Worm (Caenorhabditis elegans) whole organism, midembryonic: Measurements from ENCODE around the gene C13C4.6.

Source experiments
- T22C8.4 ChIP-seq: fragments of 200-800 bp; sonication (Bioruptor generic); IDR thresholded peaks from 2 replicates; pipeline ENCODE4 v1.3.6; 2022; ENCODE audit warnings: missing genetic modification characterization, missing compliant biosample characterization
- cog-1 ChIP-seq: sonication (generic microtip); optimal IDR thresholded peaks from 2 replicates; lab custom pipeline; 2016; ENCODE audit warnings: missing genetic modification characterization, missing compliant biosample characterization
- flt-1 ChIP-seq: fragments of 200-800 bp; sonication (Bioruptor generic); IDR thresholded peaks from 2 replicates; pipeline ENCODE4 v1.3.6; 2022; ENCODE audit warnings: missing genetic modification characterization, missing compliant biosample characterization
- klf-2 ChIP-seq: fragments of 200-800 bp; sonication (Bioruptor generic); conservative IDR thresholded peaks from 2 replicates; pipeline ENCODE4 v1.3.6; 2022; ENCODE audit warnings: missing genetic modification reagents, missing genetic modification characterization, missing compliant biosample characterization
- med-1 ChIP-seq: sonication (generic microtip); optimal IDR thresholded peaks from 2 replicates; lab custom pipeline; 2017; ENCODE audit warnings: missing genetic modification characterization, mild to moderate bottlenecking, missing compliant biosample characterization, antibody characterized with exemption, missing genetic modification reagents; ENCODE audit not compliant: insufficient read depth
- ref-1 ChIP-seq: fragments of 200-800 bp; sonication (Bioruptor generic); conservative IDR thresholded peaks from 2 replicates; pipeline ENCODE4 v1.3.6; 2022; ENCODE audit warnings: missing genetic modification reagents, missing genetic modification characterization, missing compliant biosample characterization
- tab-1 ChIP-seq: fragments of 200-800 bp; sonication (Bioruptor generic); IDR thresholded peaks from 2 replicates; pipeline ENCODE4 v1.3.6; 2022; ENCODE audit warnings: missing genetic modification characterization, missing compliant biosample characterization
- ztf-23 ChIP-seq: fragments of 200-800 bp; sonication (Bioruptor generic); IDR thresholded peaks from 2 replicates; pipeline ENCODE4 v1.3.6; 2022; ENCODE audit warnings: missing genetic modification reagents, missing genetic modification characterization, missing compliant biosample characterization
- ztf-29 ChIP-seq: fragments of 200-800 bp; sonication (Bioruptor generic); IDR thresholded peaks from 2 replicates; pipeline ENCODE4 v1.3.6; 2022; ENCODE audit warnings: missing genetic modification reagents, missing genetic modification characterization, missing compliant biosample characterization

C13C4.6 gene

ce11 chrV:12091759-12092158 lies 29.6 kb upstream of the C13C4.6 start, which contains the start of gene nhr-206:
nhr-206 (plus strand) TSS chrV:12092006.
- TF ChIP-seq klf-2 (GFP tag; lab: Robert Waterston, UW) (no peak), tab-1 (GFP tag; lab: Robert Waterston, UW) (no peak), ref-1 (GFP tag; lab: Robert Waterston, UW) (no peak), T22C8.4 (GFP tag; lab: Robert Waterston, UW) (no peak), ztf-29 (no peak), ztf-23 (no peak), med-1 (no peak), cog-1 (no peak), flt-1 (GFP tag; lab: Robert Waterston, UW) (no peak)

DNA sequence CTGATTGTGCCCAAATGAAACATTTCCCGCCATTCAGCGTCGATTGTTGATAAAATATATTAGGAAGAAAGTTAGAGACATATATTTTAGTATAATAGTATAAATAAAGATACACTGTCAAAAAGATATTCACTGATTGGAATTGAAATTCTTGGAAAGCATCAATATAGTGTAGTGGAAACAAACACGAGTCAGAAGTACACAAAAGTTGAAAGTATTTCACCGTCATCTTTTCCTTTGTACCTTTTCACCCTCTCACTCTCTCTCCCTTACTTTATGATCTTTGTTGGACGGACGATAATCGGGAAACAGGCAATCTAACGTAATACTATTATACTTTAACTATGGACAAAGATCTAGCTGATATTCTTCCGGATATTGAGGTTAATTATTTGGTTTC lies 27.3 kb upstream of the C13C4.6 start, which contains the start of gene nhr-208:
Gene nhr-208, plus strand, starts transcription at position 288 of the 400 bp plus-strand sequence.
- TF ChIP-seq ztf-23 (no peak), med-1 (no peak), flt-1 (GFP tag; lab: Robert Waterston, UW) (no peak), cog-1 (no peak), tab-1 (GFP tag; lab: Robert Waterston, UW) (no peak), ztf-29 (no peak), T22C8.4 (GFP tag; lab: Robert Waterston, UW) (no peak), klf-2 (GFP tag; lab: Robert Waterston, UW) (no peak), ref-1 (GFP tag; lab: Robert Waterston, UW) (no peak)

DNA sequence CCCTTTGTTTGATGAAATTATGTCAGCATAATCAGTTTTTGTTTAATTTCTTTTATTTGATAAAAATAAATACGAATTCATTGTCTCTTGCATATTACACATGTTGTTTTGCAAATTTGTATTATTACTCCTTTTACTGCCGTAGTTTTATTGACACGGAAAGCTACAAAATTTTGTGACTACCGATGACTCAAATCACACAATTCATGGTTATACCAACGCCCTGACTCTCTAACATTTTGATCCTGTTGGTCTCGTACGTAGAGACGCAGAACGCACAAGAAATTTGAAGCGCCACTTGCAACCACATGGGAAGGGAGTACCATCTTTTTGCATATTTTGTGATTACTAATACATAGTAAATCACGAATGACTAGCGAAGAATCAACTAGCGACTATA lies 25.5 kb upstream of the C13C4.6 start, which contains the start of gene nhr-207:
Gene nhr-207, plus strand, starts transcription at position 282 of the 400 bp plus-strand sequence.
- TF ChIP-seq flt-1 (GFP tag; lab: Robert Waterston, UW) (no peak), T22C8.4 (GFP tag; lab: Robert Waterston, UW) (no peak), klf-2 (GFP tag; lab: Robert Waterston, UW) (no peak), cog-1 (no peak), ztf-23 (no peak), tab-1 (GFP tag; lab: Robert Waterston, UW) (no peak), med-1 (no peak), ztf-29 (no peak), ref-1 (GFP tag; lab: Robert Waterston, UW) (no peak)

DNA sequence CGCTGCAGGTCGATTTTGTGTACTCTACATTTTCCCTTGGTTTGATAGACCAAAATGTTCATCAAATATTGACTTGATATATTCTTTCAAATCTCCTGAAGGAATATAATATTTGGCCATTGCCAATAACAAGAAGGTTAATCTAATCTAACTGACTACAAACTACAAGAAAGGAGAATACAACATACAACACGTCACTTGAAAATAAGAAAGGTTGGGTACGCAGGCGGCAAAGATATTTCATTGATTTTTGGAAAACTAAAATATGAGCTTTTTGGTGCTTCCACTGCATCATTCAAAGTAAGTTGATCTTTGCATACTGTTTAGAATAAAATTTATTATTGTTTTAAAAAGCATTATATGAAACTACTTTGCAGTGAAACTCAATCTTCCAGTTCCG lies 23.3 kb upstream of the C13C4.6 start, which contains the start of gene nhr-209:
Gene nhr-209, plus strand, starts transcription at position 27 of the 400 bp plus-strand sequence.
- TF ChIP-seq ref-1 (GFP tag; lab: Robert Waterston, UW) (no peak), tab-1 (GFP tag; lab: Robert Waterston, UW) (no peak), ztf-23 (no peak), med-1 (no peak), klf-2 (GFP tag; lab: Robert Waterston, UW) (no peak), cog-1 (no peak), T22C8.4 (GFP tag; lab: Robert Waterston, UW) (no peak), flt-1 (GFP tag; lab: Robert Waterston, UW) (no peak), ztf-29 (no peak)

DNA sequence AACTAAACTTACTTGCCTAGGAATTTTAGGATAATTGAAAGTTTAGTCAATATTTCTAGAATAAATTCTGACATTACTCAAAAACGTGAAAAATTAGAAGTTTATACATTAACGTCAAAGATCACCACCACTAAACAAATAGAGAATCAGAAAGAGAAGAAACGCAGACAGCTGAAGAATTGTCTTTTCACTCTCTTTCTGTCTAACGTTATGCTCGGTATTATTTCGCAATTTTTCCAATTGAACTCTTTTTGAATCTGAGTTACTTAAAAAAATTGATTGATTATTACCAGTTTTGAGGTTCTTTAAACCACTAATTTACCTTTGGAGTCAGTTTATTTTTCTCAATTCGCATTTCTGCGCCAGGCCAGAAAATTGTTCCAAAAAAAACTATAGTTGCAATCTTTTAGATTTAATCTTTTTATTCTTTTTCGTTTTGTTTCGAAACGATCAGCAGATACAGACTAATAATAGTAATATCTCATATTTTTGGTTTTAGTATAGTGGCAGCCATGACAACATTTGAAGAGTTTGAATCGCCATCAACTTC lies 20.5 kb upstream of the C13C4.6 start, which contains the start of gene nhr-154:
Gene nhr-154, plus strand, starts transcription at position 500 of the 550 bp plus-strand sequence.
- no peak for TF ChIP-seq klf-2 (GFP tag; lab: Robert Waterston, UW)
- TF ChIP-seq tab-1 (GFP tag; lab: Robert Waterston, UW), result no peak
- no peak for TF ChIP-seq ztf-29
- TF ChIP-seq ztf-23, result no peak
- no peak for TF ChIP-seq T22C8.4 (GFP tag; lab: Robert Waterston, UW)
- no peak for TF ChIP-seq flt-1 (GFP tag; lab: Robert Waterston, UW)
- no peak for TF ChIP-seq cog-1
- no peak for TF ChIP-seq med-1
- no peak for TF ChIP-seq ref-1 (GFP tag; lab: Robert Waterston, UW)

DNA sequence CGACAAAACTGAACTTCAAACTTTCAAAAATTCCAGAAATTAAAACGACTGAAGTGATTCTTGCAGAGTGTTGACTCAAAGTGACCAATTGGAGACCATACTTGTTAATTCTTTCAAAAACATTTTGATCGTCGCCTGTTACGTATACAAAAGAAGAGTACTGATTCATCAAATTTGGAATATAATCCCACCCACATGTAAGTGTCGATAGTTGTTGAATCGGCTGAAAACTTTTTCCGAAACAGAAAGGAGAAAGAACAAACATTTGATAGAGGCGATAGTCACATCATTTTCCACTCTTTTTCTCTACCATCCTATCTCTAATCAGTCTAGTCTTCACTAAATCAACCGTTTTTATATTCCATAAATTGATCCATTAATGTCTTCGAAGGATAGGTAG lies 17.5 kb upstream of the C13C4.6 start, which contains the start of gene nhr-153:
Gene nhr-153, plus strand, starts transcription at position 301 of the 400 bp plus-strand sequence.
- TF ChIP-seq ztf-29 (no peak), tab-1 (GFP tag; lab: Robert Waterston, UW) (no peak), med-1 (no peak), klf-2 (GFP tag; lab: Robert Waterston, UW) (no peak), ref-1 (GFP tag; lab: Robert Waterston, UW) (no peak), ztf-23 (no peak)

DNA sequence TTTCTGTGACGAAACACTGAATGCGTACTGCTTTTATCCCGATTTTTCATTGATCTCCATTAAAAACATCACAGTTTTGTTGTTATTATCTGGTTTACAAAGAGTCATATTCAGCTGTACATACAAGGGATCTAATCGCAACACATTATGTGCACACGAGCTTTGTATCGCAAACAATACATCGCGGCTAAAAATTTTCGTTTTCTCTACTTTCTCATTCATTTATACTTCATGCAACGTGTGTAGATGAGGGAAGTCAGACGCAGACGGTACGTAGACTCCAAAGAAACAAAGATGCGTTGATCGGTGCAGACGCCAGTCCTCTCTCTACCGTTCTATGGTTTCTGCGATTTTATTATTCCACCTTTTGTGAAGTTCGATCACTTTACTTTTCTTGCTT lies 14.5 kb upstream of the C13C4.6 start, which contains the start of gene nhr-136:
Gene nhr-136, plus strand, starts transcription at position 301 of the 400 bp plus-strand sequence.
- TF ChIP-seq cog-1 (no peak), ref-1 (GFP tag; lab: Robert Waterston, UW) (no peak), ztf-29 (no peak), med-1 (no peak), klf-2 (GFP tag; lab: Robert Waterston, UW) (no peak), tab-1 (GFP tag; lab: Robert Waterston, UW) (no peak), T22C8.4 (GFP tag; lab: Robert Waterston, UW) (no peak), ztf-23 (no peak)

ce11 chrV:12111452-12111851 lies 9.9 kb upstream of the C13C4.6 start, which contains the start of gene lhpp-1:
lhpp-1 (minus strand) TSS chrV:12111805.
- TF ChIP-seq ref-1 (GFP tag; lab: Robert Waterston, UW) (no peak), med-1 (no peak), ztf-23 (no peak), T22C8.4 (GFP tag; lab: Robert Waterston, UW) (no peak), cog-1 (no peak), flt-1 (GFP tag; lab: Robert Waterston, UW) (no peak), klf-2 (GFP tag; lab: Robert Waterston, UW) (no peak), ztf-29 (no peak), tab-1 (GFP tag; lab: Robert Waterston, UW) (no peak)

ce11 chrV:12113726-12114125 lies 7.6 kb upstream of the C13C4.6 start:
- TF ChIP-seq klf-2 (GFP tag; lab: Robert Waterston, UW), result no peak
- no peak for TF ChIP-seq T22C8.4 (GFP tag; lab: Robert Waterston, UW)
- no peak for TF ChIP-seq med-1
- TF ChIP-seq ztf-29, result no peak

ce11 chrV:12114693-12115092 lies 6.7 kb upstream of the C13C4.6 start, which contains the start of gene spin-1:
spin-1 (plus strand) TSS chrV:12114993.
- TF ChIP-seq ztf-29, result no peak
- TF ChIP-seq tab-1 (GFP tag; lab: Robert Waterston, UW), result no peak
- no peak for TF ChIP-seq ref-1 (GFP tag; lab: Robert Waterston, UW)
- no peak for TF ChIP-seq T22C8.4 (GFP tag; lab: Robert Waterston, UW)
- no peak for TF ChIP-seq cog-1
- no peak for TF ChIP-seq klf-2 (GFP tag; lab: Robert Waterston, UW)
